Worm (Caenorhabditis elegans) whole organism, L4 larva: ENCODE data around the gene esyt-2.

Experiments used
- Y75B8A.6 ChIP-seq: fragments of 200-800 bp; sonication (Bioruptor generic); IDR thresholded peaks from 2 replicates; pipeline ENCODE4 v1.3.6; 2022; ENCODE audit warnings: missing genetic modification reagents, missing genetic modification characterization, missing compliant biosample characterization
- ceh-28 ChIP-seq: fragments of 150-350 bp; optimal IDR thresholded peaks from 2 replicates; lab custom pipeline; 2014; ENCODE audit warnings: missing biosample characterization, missing genetic modification reagents, missing genetic modification characterization
- ces-1 ChIP-seq: fragments of 150-350 bp; sonication (generic microtip); optimal IDR thresholded peaks from 4 replicates; lab custom pipeline; 2014; ENCODE audit warnings: missing biosample characterization, missing genetic modification reagents, missing genetic modification characterization
- lin-13 ChIP-seq: fragments of 150-350 bp; optimal IDR thresholded peaks from 2 replicates; lab custom pipeline; 2014; ENCODE audit warnings: missing biosample characterization, missing genetic modification reagents, missing genetic modification characterization
- nhr-25 ChIP-seq: sonication (generic microtip); optimal IDR thresholded peaks from 2 replicates; lab custom pipeline; 2017; ENCODE audit warnings: missing genetic modification characterization, mild to moderate bottlenecking, missing compliant biosample characterization, antibody characterized with exemption, moderate library complexity, borderline replicate concordance; ENCODE audit not compliant: insufficient read depth
- nhr-76 ChIP-seq: fragments of 150-350 bp; optimal IDR thresholded peaks from 2 replicates; lab custom pipeline; 2014; ENCODE audit warnings: missing biosample characterization, missing genetic modification characterization
- ztf-7 ChIP-seq: fragments of 150-350 bp; optimal IDR thresholded peaks from 2 replicates; lab custom pipeline; 2014; ENCODE audit warnings: missing biosample characterization, missing genetic modification characterization

DNA sequence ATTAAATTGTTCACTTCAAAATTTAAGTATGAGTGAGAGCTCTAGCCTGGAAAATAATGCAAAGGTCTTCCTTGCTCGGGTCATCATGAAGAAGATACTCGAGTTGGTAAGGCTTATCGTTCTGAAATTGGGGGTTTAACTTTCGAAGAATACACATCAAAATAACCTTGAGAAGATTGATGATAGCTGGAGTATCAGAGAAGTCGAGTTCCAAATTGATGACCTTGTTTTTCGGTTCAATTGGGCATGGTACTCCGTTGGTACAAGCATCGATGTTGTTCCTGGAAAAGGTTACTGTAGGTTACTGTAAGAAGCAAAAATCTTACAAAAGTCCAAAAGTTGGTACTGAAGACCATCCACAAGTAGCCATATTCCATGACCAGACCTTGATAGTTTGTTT is 54.6 kb downstream of the esyt-2 start:
- TF ChIP-seq ces-1 (GFP tag; lab: Kevin White, UChicago) = no peak
- TF ChIP-seq nhr-25 (tag; lab: Kevin White, UChicago) = no peak
- TF ChIP-seq Y75B8A.6 (GFP tag; lab: Robert Waterston, UW) = no peak
- no peak for TF ChIP-seq ceh-28
- no peak for TF ChIP-seq nhr-76 (tag; lab: Kevin White, UChicago)
- TF ChIP-seq lin-13 = no peak
- TF ChIP-seq ztf-7 (tag; lab: Kevin White, UChicago) = no peak
